Worm (Caenorhabditis elegans): ENCODE measurements around the gene T10H10.2.

DNA sequence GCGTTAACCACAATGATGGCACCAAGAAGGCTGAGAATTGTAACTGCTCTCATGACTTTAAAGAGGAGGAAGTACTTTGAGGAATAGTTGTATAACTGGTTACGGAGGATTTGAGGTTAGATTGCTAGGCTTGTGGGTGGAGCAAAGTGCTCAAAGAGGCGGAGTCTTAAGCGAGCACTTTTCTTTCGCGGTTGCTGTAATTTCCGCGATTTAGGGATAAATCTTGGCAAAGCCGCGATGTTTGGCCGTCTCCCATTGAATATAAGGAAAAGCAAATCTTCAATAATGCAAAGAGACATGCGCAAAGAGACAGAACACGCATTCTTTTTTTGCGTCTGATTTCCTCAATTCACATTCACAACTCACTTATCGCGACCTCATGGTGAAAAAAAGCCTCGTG lies 43.7 kb downstream of the T10H10.2 start, which contains the start of gene nlp-45:
- TF ChIP-seq ztf-29 (GFP tag; IDR thresholded peaks at IDR 0.05) (no peak), tab-1 (GFP tag; IDR thresholded peaks at IDR 0.05) (no peak), cog-1 (tag; optimal IDR thresholded peaks at IDR 0.05) (no peak), flt-1 (GFP tag; IDR thresholded peaks at IDR 0.05) (no peak), klf-2 (GFP tag; conservative IDR thresholded peaks at IDR 0.05) (no peak), ztf-23 (GFP tag; IDR thresholded peaks at IDR 0.05) (no peak), T22C8.4 (GFP tag; IDR thresholded peaks at IDR 0.05) (no peak)

All from whole organism, midembryonic.